Worm (Caenorhabditis elegans) whole organism, L1 larva: ENCODE data around the gene mtl-2.

Experiments
- alr-1 ChIP-seq: fragments of 200-800 bp; sonication (Bioruptor generic); optimal IDR thresholded peaks from 2 replicates; lab custom pipeline; 2018; ENCODE audit warnings: borderline replicate concordance, mild to moderate bottlenecking, missing genetic modification characterization, missing compliant biosample characterization
- ceh-82 ChIP-seq, 3 experiments: fragments of 150-350 bp in 1 of 3; sonication (generic microtip) in 2 of 3; optimal IDR thresholded peaks; 2 replicates each; lab custom pipeline; 2014 to 2017; ENCODE audit warnings: missing biosample characterization in 3 of 3, missing genetic modification characterization in 3 of 3
- efl-1 ChIP-seq, 4 experiments: fragments of 150-350 bp; optimal IDR thresholded peaks in 3 of 4; peaks in 1 of 4; 1 replicate in 1 of 4; 2 replicates in 3 of 4; lab custom pipeline; 2014; ENCODE audit warnings: missing biosample characterization in 2 of 4, missing genetic modification characterization in 2 of 4, missing genetic modification reagents in 2 of 4
- lsy-2 ChIP-seq, 2 experiments: fragments of 150-350 bp; optimal IDR thresholded peaks; 2 replicates each; lab custom pipeline; 2014; ENCODE audit warnings: missing biosample characterization in 2 of 2, missing genetic modification characterization in 2 of 2
- pqm-1 ChIP-seq: sonication (generic microtip); optimal IDR thresholded peaks from 3 replicates; lab custom pipeline; 2017; ENCODE audit warnings: missing biosample characterization, missing genetic modification characterization
- sup-37 ChIP-seq: fragments of 200-800 bp; sonication (Bioruptor generic); optimal IDR thresholded peaks from 2 replicates; lab custom pipeline; 2018; ENCODE audit warnings: mild to moderate bottlenecking, missing genetic modification characterization, missing compliant biosample characterization

DNA sequence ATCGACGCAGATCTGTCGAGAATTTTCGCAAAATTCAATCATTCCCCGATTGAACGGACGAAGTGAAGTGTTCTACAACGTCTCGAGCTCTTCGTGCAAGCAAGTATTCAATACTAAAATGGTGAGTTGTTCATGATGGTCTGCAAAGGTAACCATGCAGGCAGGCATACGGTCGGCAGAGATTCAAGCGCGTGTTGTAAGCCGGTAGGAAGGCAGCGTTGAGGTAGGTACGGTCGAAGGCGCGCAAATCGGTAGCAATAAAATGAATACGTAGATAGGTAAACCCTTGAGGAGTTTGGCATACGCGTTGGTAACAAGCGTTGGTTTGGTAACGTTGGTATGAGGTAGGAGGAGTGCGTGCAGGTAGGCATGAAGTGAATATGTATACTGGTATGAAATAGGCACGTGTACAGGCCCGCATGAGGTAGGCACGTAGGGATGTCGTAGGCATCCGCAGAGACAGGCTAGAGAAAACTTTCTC lies 49.4 kb upstream of the mtl-2 start, which contains the start of gene D1086.17:
- TF ChIP-seq alr-1 (tag; lab: Kevin White, UChicago) (no peak), efl-1 (optimal IDR thresholded peaks at IDR 0.05; lab: Kevin White, UChicago) (no peak), efl-1 (GFP tag; optimal IDR thresholded peaks at IDR 0.05 in 1 of 2; lab: Kevin White, UChicago) (no peak), ceh-82 (tag; optimal IDR thresholded peaks at IDR 0.05; lab: Kevin White, UChicago) (no peak), pqm-1 (tag; lab: Kevin White, UChicago) (no peak), sup-37 (GFP tag; lab: Kevin White, UChicago) (no peak), lsy-2 (tag; optimal IDR thresholded peaks at IDR 0.05; lab: Kevin White, UChicago) (no peak)
